Fruit fly (Drosophila melanogaster): ENCODE measurements around the gene CG12994.

DNA sequence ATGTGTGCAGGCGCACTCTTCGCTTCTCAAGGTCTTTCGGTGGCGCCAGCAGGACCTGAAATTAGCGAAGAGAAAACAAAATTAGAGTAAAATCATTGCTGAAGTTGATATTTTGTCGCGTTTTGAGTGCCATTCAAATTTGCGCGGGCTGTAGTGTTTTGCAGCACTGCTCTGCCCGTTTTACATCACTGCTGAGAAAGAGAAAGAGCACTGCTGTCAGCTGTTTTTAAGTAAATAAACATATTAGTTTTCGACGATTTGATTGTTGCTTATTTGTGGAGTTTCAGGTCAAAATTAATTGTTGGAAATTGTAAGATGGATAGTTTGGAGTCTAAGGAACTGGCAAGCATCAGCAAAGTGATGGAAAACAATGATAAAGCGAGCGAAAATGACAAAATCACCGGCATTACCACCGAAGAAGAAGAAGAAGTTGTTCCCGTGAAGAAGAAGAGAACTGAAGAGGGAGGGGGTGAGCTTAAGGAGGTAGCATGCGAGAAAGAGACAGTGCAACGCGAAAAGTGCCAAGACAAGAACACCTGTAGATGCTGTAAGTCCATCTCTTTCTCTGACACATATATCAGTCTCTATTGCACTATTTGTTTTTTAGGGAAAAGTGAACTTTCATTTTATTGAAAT lies 20.4 kb downstream of the CG12994 start, which contains the start of gene ENGase:
- no peak for TF ChIP-seq CG9948 (tag; optimal IDR thresholded peaks at IDR 0.05)
- no peak for TF ChIP-seq Snoo (tag; optimal IDR thresholded peaks at IDR 0.05)
- TF ChIP-seq CG17806 (tag; optimal IDR thresholded peaks at IDR 0.05), result no peak
- TF ChIP-seq Pif1B (GFP tag; optimal IDR thresholded peaks at IDR 0.05), result no peak
- TF ChIP-seq CG4496 (GFP tag; IDR thresholded peaks at IDR 0.05), result 0 out of 3 replicates have a peak, but pooled peaks have one; percentile 13
- TF ChIP-seq CG8301 (tag; optimal IDR thresholded peaks at IDR 0.05), result no peak
- no peak for TF ChIP-seq CG8159 (tag; optimal IDR thresholded peaks at IDR 0.05)
- TF ChIP-seq CG13204 (GFP tag; optimal IDR thresholded peaks at IDR 0.05), result no peak
- no peak for TF ChIP-seq EcR (GFP tag; optimal IDR thresholded peaks at IDR 0.05)
- TF ChIP-seq Pif1A (GFP tag; optimal IDR thresholded peaks at IDR 0.05), result no peak
- TF ChIP-seq rn (GFP tag; IDR thresholded peaks at IDR 0.05), result no peak
